Fruit fly (Drosophila melanogaster) whole organism, embryonic: ENCODE results near the gene nxf2.

Source experiments
- Atf6 ChIP-seq: fragments of 200-800 bp; sonication (Bioruptor generic); IDR thresholded peaks from 2 replicates; pipeline ENCODE4 v1.3.6; 2022; ENCODE audit warnings: missing biosample characterization, missing genetic modification characterization
- CG10209 ChIP-seq: fragments of 200-800 bp; sonication (Bioruptor generic); optimal IDR thresholded peaks from 3 replicates; lab custom pipeline; 2017; ENCODE audit warnings: missing biosample characterization, mild to moderate bottlenecking, missing genetic modification characterization, missing genetic modification reagents
- CG1024 ChIP-seq: fragments of 200-800 bp; sonication (Bioruptor generic); IDR thresholded peaks from 2 replicates; pipeline ENCODE4 v1.3.6; 2022; ENCODE audit warnings: missing biosample characterization, missing genetic modification characterization
- CG11247 ChIP-seq: fragments of 200-800 bp; sonication (Bioruptor generic); IDR thresholded peaks from 2 replicates; pipeline ENCODE4 v1.3.6; 2022; ENCODE audit warnings: missing biosample characterization, missing genetic modification characterization
- CG12155 ChIP-seq: fragments of 200-800 bp; sonication (Bioruptor generic); optimal IDR thresholded peaks from 3 replicates; lab custom pipeline; 2016; ENCODE audit warnings: missing biosample characterization, missing genetic modification characterization
- CG12219 ChIP-seq: fragments of 200-800 bp; sonication (Bioruptor generic); optimal IDR thresholded peaks from 3 replicates; lab custom pipeline; 2018; ENCODE audit warnings: missing biosample characterization, mild to moderate bottlenecking, missing genetic modification characterization
- CG12769 ChIP-seq: fragments of 200-800 bp; sonication (Bioruptor generic); optimal IDR thresholded peaks from 2 replicates; lab custom pipeline; 2019; ENCODE audit warnings: missing biosample characterization, mild to moderate bottlenecking, missing genetic modification characterization, moderate library complexity
- CG13624 ChIP-seq: fragments of 200-800 bp; sonication (Bioruptor generic); optimal IDR thresholded peaks from 2 replicates; lab custom pipeline; 2016; ENCODE audit warnings: missing biosample characterization, missing genetic modification characterization
- CG14050 ChIP-seq: fragments of 200-800 bp; sonication (Bioruptor generic); IDR thresholded peaks from 3 replicates; pipeline ENCODE4 v1.3.6; 2022; ENCODE audit warnings: missing biosample characterization, missing genetic modification characterization
- CG14667 ChIP-seq: fragments of 200-800 bp; sonication (Bioruptor generic); IDR thresholded peaks from 2 replicates; pipeline ENCODE4 v1.3.6; 2022; ENCODE audit warnings: missing biosample characterization, missing genetic modification characterization
- CG15011 ChIP-seq: fragments of 200-800 bp; sonication (Bioruptor generic); optimal IDR thresholded peaks from 3 replicates; lab custom pipeline; 2018; ENCODE audit warnings: missing biosample characterization, mild to moderate bottlenecking, missing genetic modification characterization
- CG15696 ChIP-seq: fragments of 200-800 bp; sonication (Bioruptor generic); optimal IDR thresholded peaks from 2 replicates; lab custom pipeline; 2019; ENCODE audit warnings: missing biosample characterization, mild to moderate bottlenecking, missing genetic modification characterization, moderate library complexity
- CG1647 ChIP-seq: fragments of 200-800 bp; sonication (Bioruptor generic); optimal IDR thresholded peaks from 3 replicates; lab custom pipeline; 2016; ENCODE audit warnings: missing biosample characterization, missing genetic modification characterization
- CG16779 ChIP-seq: fragments of 200-800 bp; sonication (Bioruptor generic); IDR thresholded peaks from 2 replicates; pipeline ENCODE4 v1.3.6; 2022; ENCODE audit warnings: missing biosample characterization, missing genetic modification characterization
- CG16815 ChIP-seq: fragments of 200-800 bp; sonication (Bioruptor generic); optimal IDR thresholded peaks from 3 replicates; lab custom pipeline; 2017; ENCODE audit warnings: missing biosample characterization, mild to moderate bottlenecking, missing genetic modification characterization
- CG17186 ChIP-seq: fragments of 200-800 bp; sonication (Bioruptor generic); optimal IDR thresholded peaks from 3 replicates; lab custom pipeline; 2017; ENCODE audit warnings: missing biosample characterization, missing genetic modification reagents, missing genetic modification characterization
- CG17612 ChIP-seq: fragments of 200-800 bp; sonication (Bioruptor generic); IDR thresholded peaks from 2 replicates; pipeline ENCODE4 v1.3.6; 2022; ENCODE audit warnings: missing biosample characterization, missing genetic modification characterization
- CG18764 ChIP-seq: fragments of 200-800 bp; sonication (Bioruptor generic); optimal IDR thresholded peaks from 3 replicates; lab custom pipeline; 2016; ENCODE audit warnings: missing biosample characterization, missing genetic modification characterization
- CG2129 ChIP-seq: fragments of 200-800 bp; sonication (Bioruptor generic); IDR thresholded peaks from 2 replicates; pipeline ENCODE4 v1.3.6; 2022; ENCODE audit warnings: missing biosample characterization, missing genetic modification characterization; ENCODE audit not compliant: partially characterized antibody
- CG30431 ChIP-seq: fragments of 200-800 bp; sonication (Bioruptor generic); optimal IDR thresholded peaks from 2 replicates; lab custom pipeline; 2017; ENCODE audit warnings: missing biosample characterization, missing genetic modification characterization
- CG3838 ChIP-seq: fragments of 200-800 bp; sonication (Bioruptor generic); optimal IDR thresholded peaks from 3 replicates; lab custom pipeline; 2016; ENCODE audit warnings: missing biosample characterization, missing genetic modification characterization
- CG3847 ChIP-seq: fragments of 200-800 bp; sonication (Bioruptor generic); IDR thresholded peaks from 2 replicates; pipeline ENCODE4 v1.3.6; 2022; ENCODE audit warnings: missing biosample characterization, missing genetic modification characterization
- CG6654 ChIP-seq: fragments of 200-800 bp; sonication (Bioruptor generic); optimal IDR thresholded peaks from 2 replicates; lab custom pipeline; 2017; ENCODE audit warnings: missing biosample characterization, mild to moderate bottlenecking, missing genetic modification characterization
- CG9932 ChIP-seq: fragments of 200-800 bp; sonication (Bioruptor generic); IDR thresholded peaks from 2 replicates; pipeline ENCODE4 v1.3.6; 2022; ENCODE audit warnings: missing biosample characterization, missing genetic modification characterization
- D19B ChIP-seq: fragments of 200-800 bp; sonication (Bioruptor generic); optimal IDR thresholded peaks from 2 replicates; lab custom pipeline; 2017; ENCODE audit warnings: missing biosample characterization, mild to moderate bottlenecking, missing genetic modification characterization
- Dbx ChIP-seq: fragments of 200-800 bp; sonication (Bioruptor generic); IDR thresholded peaks from 3 replicates; pipeline ENCODE4 v1.3.6; 2022; ENCODE audit warnings: missing biosample characterization, missing genetic modification characterization
- Doc3 ChIP-seq: fragments of 200-800 bp; sonication (Bioruptor generic); IDR thresholded peaks from 3 replicates; pipeline ENCODE4 v1.3.6; 2022; ENCODE audit warnings: missing biosample characterization, missing genetic modification characterization; ENCODE audit not compliant: partially characterized antibody
- Ets65A ChIP-seq: fragments of 200-800 bp; sonication (Bioruptor generic); peaks from one replicate; lab custom pipeline; 2016; ENCODE audit warnings: missing biosample characterization, missing genetic modification characterization
- HHEX ChIP-seq: fragments of 200-800 bp; sonication (Bioruptor generic); optimal IDR thresholded peaks from 3 replicates; lab custom pipeline; 2017; ENCODE audit warnings: missing biosample characterization, mild to moderate bottlenecking, missing genetic modification characterization, missing genetic modification reagents
- HLH3B ChIP-seq: fragments of 200-800 bp; sonication (Bioruptor generic); IDR thresholded peaks from 2 replicates; pipeline ENCODE4 v1.3.6; 2022; ENCODE audit warnings: missing biosample characterization, missing genetic modification characterization
- HLH54F ChIP-seq: fragments of 200-800 bp; sonication (Bioruptor generic); optimal IDR thresholded peaks from 3 replicates; lab custom pipeline; 2016; ENCODE audit warnings: missing biosample characterization, missing genetic modification characterization
- Hey ChIP-seq: fragments of 200-800 bp; sonication (Bioruptor generic); optimal IDR thresholded peaks from 3 replicates; lab custom pipeline; 2018; ENCODE audit warnings: missing biosample characterization, mild to moderate bottlenecking, missing genetic modification characterization
- Kr ChIP-seq: fragments of 200-800 bp; sonication (Bioruptor generic); optimal IDR thresholded peaks from 2 replicates; lab custom pipeline; 2017; ENCODE audit warnings: missing biosample characterization, mild to moderate bottlenecking, missing genetic modification characterization
- NC2α ChIP-seq: fragments of 200-800 bp; sonication (Bioruptor generic); optimal IDR thresholded peaks from 2 replicates; lab custom pipeline; 2016; ENCODE audit warnings: missing biosample characterization, missing genetic modification characterization
- Poxn ChIP-seq: fragments of 200-800 bp; sonication (Bioruptor generic); IDR thresholded peaks from 2 replicates; pipeline ENCODE4 v1.3.6; 2022; ENCODE audit warnings: missing biosample characterization, missing genetic modification characterization
- abd-A ChIP-seq: fragments of 200-800 bp; sonication (Bioruptor generic); optimal IDR thresholded peaks from 3 replicates; lab custom pipeline; 2019; ENCODE audit warnings: missing biosample characterization, mild to moderate bottlenecking, missing genetic modification characterization, moderate library complexity
- cad ChIP-seq: fragments of >200 bp; optimal IDR thresholded peaks from 2 replicates; lab custom pipeline; 2017; ENCODE audit warnings: missing biosample characterization, missing genetic modification characterization
- chinmo ChIP-seq: fragments of 200-800 bp; sonication (Bioruptor generic); IDR thresholded peaks from 4 replicates; pipeline ENCODE4 v1.3.6; 2022; ENCODE audit warnings: missing biosample characterization, missing genetic modification characterization; ENCODE audit not compliant: partially characterized antibody
- dmrt99B ChIP-seq: fragments of 200-800 bp; sonication (Bioruptor generic); optimal IDR thresholded peaks from 2 replicates; lab custom pipeline; 2018; ENCODE audit warnings: missing biosample characterization, mild to moderate bottlenecking, missing genetic modification characterization, moderate library complexity
- eve ChIP-seq, 2 experiments: fragments of >200 bp; optimal IDR thresholded peaks; 2 replicates each; lab custom pipeline; 2017; ENCODE audit warnings: missing biosample characterization in 2 of 2, missing genetic modification characterization in 2 of 2
- hkb ChIP-seq, 2 experiments: fragments of 200-800 bp in 1 of 2; fragments of >200 bp in 1 of 2; sonication (Bioruptor generic) in 1 of 2; IDR thresholded peaks in 1 of 2; optimal IDR thresholded peaks in 1 of 2; 2 replicates each; pipeline versions ENCODE4 v1.3.6 to Lab custom; 2017 to 2022; ENCODE audit warnings: missing biosample characterization in 1 of 2, missing genetic modification characterization in 1 of 2
- ken ChIP-seq: fragments of 200-800 bp; sonication (Bioruptor generic); IDR thresholded peaks from 3 replicates; pipeline ENCODE4 v1.3.6; 2022; ENCODE audit warnings: missing biosample characterization, missing genetic modification characterization
- lilli ChIP-seq: fragments of 200-800 bp; sonication (Bioruptor generic); optimal IDR thresholded peaks from 3 replicates; lab custom pipeline; 2016; ENCODE audit warnings: missing biosample characterization, missing genetic modification characterization
- lov ChIP-seq, 2 experiments: fragments of 200-800 bp in 1 of 2; fragments of >200 bp in 1 of 2; sonication (Bioruptor generic) in 1 of 2; IDR thresholded peaks in 1 of 2; optimal IDR thresholded peaks in 1 of 2; 2 replicates in 1 of 2; 3 replicates in 1 of 2; pipeline versions ENCODE4 v1.3.6 to Lab custom; 2017 to 2022; ENCODE audit warnings: missing biosample characterization in 1 of 2, missing genetic modification characterization in 1 of 2
- pho ChIP-seq: fragments of 200-800 bp; sonication (Bioruptor generic); optimal IDR thresholded peaks from 2 replicates; lab custom pipeline; 2016; ENCODE audit warnings: missing biosample characterization, missing genetic modification characterization
- pnt ChIP-seq: fragments of 200-800 bp; sonication (Bioruptor generic); optimal IDR thresholded peaks from 3 replicates; lab custom pipeline; 2016; ENCODE audit warnings: missing biosample characterization, missing genetic modification characterization
- sc ChIP-seq, 3 experiments: fragments of >200 bp in 2 of 3; fragments of 200-800 bp in 1 of 3; sonication (Bioruptor generic) in 1 of 3; optimal IDR thresholded peaks; 2 replicates in 2 of 3; 3 replicates in 1 of 3; lab custom pipeline; 2017; ENCODE audit warnings: mild to moderate bottlenecking in 1 of 3, missing biosample characterization in 1 of 3, missing genetic modification characterization in 1 of 3, missing genetic modification reagents in 1 of 3
- sd ChIP-seq: fragments of 200-800 bp; sonication (Bioruptor generic); optimal IDR thresholded peaks from 3 replicates; lab custom pipeline; 2018; ENCODE audit warnings: missing biosample characterization, mild to moderate bottlenecking, missing genetic modification characterization, moderate library complexity
- sqz ChIP-seq: fragments of 200-800 bp; sonication (Bioruptor generic); optimal IDR thresholded peaks from 3 replicates; lab custom pipeline; 2018; ENCODE audit warnings: missing biosample characterization, mild to moderate bottlenecking, missing genetic modification characterization

Gene nxf2

DNA sequence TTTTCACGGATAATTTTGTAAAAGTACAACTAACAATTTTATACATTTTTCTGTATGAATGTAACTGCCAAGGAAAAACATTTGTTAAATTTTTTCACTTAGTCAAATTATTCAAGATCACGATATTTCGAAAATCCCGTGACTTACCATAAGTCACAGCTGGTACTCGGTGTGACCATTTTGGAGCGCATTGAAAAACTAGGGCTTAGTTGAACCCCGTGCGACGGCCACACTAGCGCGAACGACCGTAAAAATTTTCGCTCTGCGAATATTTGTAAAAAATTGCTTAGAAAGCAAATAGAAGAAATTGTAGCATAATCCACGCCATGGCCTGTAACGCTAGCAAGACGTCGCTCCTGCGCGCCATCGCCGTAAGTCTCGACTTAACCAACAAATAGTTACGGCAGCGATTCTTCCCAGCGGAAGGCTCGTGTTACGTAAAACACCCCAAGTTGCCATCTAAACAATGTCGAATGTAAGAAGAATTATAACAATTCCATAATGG lies 4.0 kb upstream of the nxf2 start, which contains the start of gene UQCR-C2 (continued):
- TF ChIP-seq CG2129 (no peak), sd (peak; percentile 63), D19B (GFP tag; lab: Kevin White, UChicago) (no peak), CG18764 (no peak), Atf6 (GFP tag; lab: Robert Waterston, UW) (no peak), CG12219 (GFP tag; lab: Kevin White, UChicago) (no peak), CG11247 (GFP tag; lab: Robert Waterston, UW) (no peak), pnt (GFP tag; lab: Kevin White, UChicago) (no peak), HLH3B (GFP tag; lab: Robert Waterston, UW) (no peak), HHEX (GFP tag; lab: Kevin White, UChicago) (no peak), ken (GFP tag; lab: Robert Waterston, UW) (no peak), Ets65A (GFP tag; lab: Kevin White, UChicago) (peak; percentile 87), CG16779 (GFP tag; lab: Robert Waterston, UW) (no peak), lilli (peak; percentile 19), pho (GFP tag; lab: Kevin White, UChicago) (no peak), CG10209 (GFP tag; lab: Kevin White, UChicago) (no peak), Doc3 (peak; percentile 33; the same call in 1 of the 3 replicates), Kr (no peak), CG1647 (GFP tag; lab: Kevin White, UChicago) (no peak), CG3847 (peak; percentile 38; the same call in 1 of the 2 replicates), CG15696 (no peak), CG13624 (peak; percentile 56), CG17612 (GFP tag; lab: Robert Waterston, UW) (no peak)
- TF ChIP-seq, all 482 proteins: peak for 114

dm6 chr3L:16582678-16583315 lies 2.7 kb upstream of the nxf2 start, which contains the start of gene Rpn12:
Gene Rpn12 (plus strand): TSS chr3L:16583028.
- TF ChIP-seq Poxn (GFP tag; lab: Robert Waterston, UW) (no peak), hkb (optimal IDR thresholded peaks at IDR 0.05; lab: Kevin White, UChicago) (no peak), hkb (GFP tag; IDR thresholded peaks at IDR 0.05; lab: Robert Waterston, UW) (no peak), CG15011 (no peak), CG17186 (no peak), Hey (tag; lab: Kevin White, UChicago) (no peak), NC2α (GFP tag; lab: Kevin White, UChicago) (no peak), CG1024 (GFP tag; lab: Robert Waterston, UW) (no peak), CG14050 (GFP tag; lab: Robert Waterston, UW) (no peak), CG9932 (GFP tag; lab: Robert Waterston, UW) (peak; percentile 53; the same call in 1 of the 2 replicates), CG14667 (GFP tag; lab: Robert Waterston, UW) (no peak), CG6654 (GFP tag; lab: Kevin White, UChicago) (no peak), eve (GFP tag; optimal IDR thresholded peaks at IDR 0.05; lab: Kevin White, UChicago) (no peak), abd-A (no peak), CG16815 (GFP tag; lab: Kevin White, UChicago) (no peak), chinmo (GFP tag; lab: Robert Waterston, UW) (no peak), CG12155 (peak; percentile 22), CG12769 (tag; lab: Kevin White, UChicago) (no peak), HLH54F (peak; percentile 15), CG2129 (peak; percentile 72; the same call in 1 of the 2 replicates), sc (optimal IDR thresholded peaks at IDR 0.05; lab: Kevin White, UChicago) (no peak), sc (GFP tag; optimal IDR thresholded peaks at IDR 0.05; lab: Kevin White, UChicago) (no peak), Dbx (GFP tag; lab: Robert Waterston, UW) (peak; percentile 21; the same call in 1 of the 3 replicates), sqz (GFP tag; lab: Kevin White, UChicago) (no peak), dmrt99B (tag; lab: Kevin White, UChicago) (no peak), CG30431 (no peak), CG3838 (GFP tag; lab: Kevin White, UChicago) (no peak), cad (GFP tag; lab: Kevin White, UChicago) (no peak), lov (optimal IDR thresholded peaks at IDR 0.05; lab: Kevin White, UChicago) (no peak), lov (GFP tag; IDR thresholded peaks at IDR 0.05; lab: Robert Waterston, UW) (no peak)
